Fruit fly (Drosophila melanogaster) whole organism, pupa: ENCODE results near the gene PIG-P.

Experiments
- CG9948 ChIP-seq: fragments of 200-800 bp; sonication (Bioruptor generic); optimal IDR thresholded peaks from 2 replicates; lab custom pipeline; 2018; ENCODE audit warnings: missing biosample characterization, mild to moderate bottlenecking, missing genetic modification characterization, moderate library complexity
- EcR ChIP-seq: fragments of 200-800 bp; sonication (Bioruptor generic); optimal IDR thresholded peaks from 3 replicates; lab custom pipeline; 2019; ENCODE audit warnings: missing biosample characterization, missing genetic modification characterization, mild to moderate bottlenecking, moderate library complexity, missing genetic modification reagents
- Snoo ChIP-seq: fragments of 200-800 bp; sonication (Bioruptor generic); optimal IDR thresholded peaks from 3 replicates; lab custom pipeline; 2017; ENCODE audit warnings: missing biosample characterization, mild to moderate bottlenecking, missing genetic modification characterization, inconsistent platforms
- fd96Ca ChIP-seq: fragments of 200-800 bp; sonication (Bioruptor generic); IDR thresholded peaks from 3 replicates; pipeline ENCODE4 v1.3.6; 2022; ENCODE audit warnings: missing biosample characterization, missing genetic modification characterization
- rn ChIP-seq: fragments of 200-800 bp; sonication (Bioruptor generic); IDR thresholded peaks from 2 replicates; pipeline ENCODE4 v1.3.6; 2022; ENCODE audit warnings: missing biosample characterization, missing genetic modification characterization

dm6 chr3R:26068135-26068534 is 10.1 kb upstream of the PIG-P start:
- TF ChIP-seq CG9948 (tag; lab: Kevin White, UChicago) (peak; percentile 40), rn (GFP tag; lab: Robert Waterston, UW) (no peak), EcR (GFP tag; lab: Kevin White, UChicago) (no peak), Snoo (tag; lab: Kevin White, UChicago) (peak; percentile 12), fd96Ca (no peak)
